Worm (Caenorhabditis elegans) whole organism, midembryonic: ENCODE data around the gene twk-17.

Experiments used
- T22C8.4 ChIP-seq: fragments of 200-800 bp; sonication (Bioruptor generic); IDR thresholded peaks from 2 replicates; pipeline ENCODE4 v1.3.6; 2022; ENCODE audit warnings: missing genetic modification characterization, missing compliant biosample characterization
- cog-1 ChIP-seq: sonication (generic microtip); optimal IDR thresholded peaks from 2 replicates; lab custom pipeline; 2016; ENCODE audit warnings: missing genetic modification characterization, missing compliant biosample characterization
- flt-1 ChIP-seq: fragments of 200-800 bp; sonication (Bioruptor generic); IDR thresholded peaks from 2 replicates; pipeline ENCODE4 v1.3.6; 2022; ENCODE audit warnings: missing genetic modification characterization, missing compliant biosample characterization
- klf-2 ChIP-seq: fragments of 200-800 bp; sonication (Bioruptor generic); conservative IDR thresholded peaks from 2 replicates; pipeline ENCODE4 v1.3.6; 2022; ENCODE audit warnings: missing genetic modification reagents, missing genetic modification characterization, missing compliant biosample characterization
- med-1 ChIP-seq: sonication (generic microtip); optimal IDR thresholded peaks from 2 replicates; lab custom pipeline; 2017; ENCODE audit warnings: missing genetic modification characterization, mild to moderate bottlenecking, missing compliant biosample characterization, antibody characterized with exemption, missing genetic modification reagents; ENCODE audit not compliant: insufficient read depth
- ref-1 ChIP-seq: fragments of 200-800 bp; sonication (Bioruptor generic); conservative IDR thresholded peaks from 2 replicates; pipeline ENCODE4 v1.3.6; 2022; ENCODE audit warnings: missing genetic modification reagents, missing genetic modification characterization, missing compliant biosample characterization
- tab-1 ChIP-seq: fragments of 200-800 bp; sonication (Bioruptor generic); IDR thresholded peaks from 2 replicates; pipeline ENCODE4 v1.3.6; 2022; ENCODE audit warnings: missing genetic modification characterization, missing compliant biosample characterization
- ztf-23 ChIP-seq: fragments of 200-800 bp; sonication (Bioruptor generic); IDR thresholded peaks from 2 replicates; pipeline ENCODE4 v1.3.6; 2022; ENCODE audit warnings: missing genetic modification reagents, missing genetic modification characterization, missing compliant biosample characterization
- ztf-29 ChIP-seq: fragments of 200-800 bp; sonication (Bioruptor generic); IDR thresholded peaks from 2 replicates; pipeline ENCODE4 v1.3.6; 2022; ENCODE audit warnings: missing genetic modification reagents, missing genetic modification characterization, missing compliant biosample characterization

Gene twk-17

ce11 chrX:7607982-7608381 is at the start of gene twk-17:
TSS of gene twk-17 (minus strand) at chrX:7608082.
- TF ChIP-seq flt-1 (no peak), ztf-29 (GFP tag; lab: Robert Waterston, UW) (no peak), klf-2 (GFP tag; lab: Robert Waterston, UW) (no peak), cog-1 (no peak), ref-1 (GFP tag; lab: Robert Waterston, UW) (no peak), ztf-23 (GFP tag; lab: Robert Waterston, UW) (no peak), tab-1 (no peak), med-1 (GFP tag; lab: Kevin White, UChicago) (no peak)

DNA sequence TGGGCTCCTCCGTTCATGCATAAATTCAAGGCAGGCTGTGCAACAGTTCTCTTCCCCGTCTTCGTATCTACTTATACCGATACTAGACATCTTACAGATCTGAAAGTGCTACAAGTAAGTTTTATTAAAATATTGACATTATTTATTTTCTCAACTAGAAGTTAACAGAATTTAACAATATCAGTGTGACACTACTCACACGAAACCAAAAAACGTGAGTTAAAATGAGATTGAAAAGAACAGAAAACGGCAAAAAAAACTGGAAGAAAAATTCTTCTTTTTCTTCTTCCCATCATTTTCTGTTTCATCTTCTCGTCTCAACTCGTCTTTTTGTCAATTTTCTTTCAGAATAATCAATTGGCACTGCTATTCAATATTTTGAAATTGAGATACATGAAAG is 49.0 kb upstream of the twk-17 start, which contains the start of gene F27D9.12:
Gene F27D9.12 (minus strand): TSS at position 101 of the 400 bp plus-strand sequence.
- TF ChIP-seq tab-1, result no peak
- no peak for TF ChIP-seq cog-1
- TF ChIP-seq ref-1 (GFP tag; lab: Robert Waterston, UW), result no peak
- TF ChIP-seq flt-1, result no peak

DNA sequence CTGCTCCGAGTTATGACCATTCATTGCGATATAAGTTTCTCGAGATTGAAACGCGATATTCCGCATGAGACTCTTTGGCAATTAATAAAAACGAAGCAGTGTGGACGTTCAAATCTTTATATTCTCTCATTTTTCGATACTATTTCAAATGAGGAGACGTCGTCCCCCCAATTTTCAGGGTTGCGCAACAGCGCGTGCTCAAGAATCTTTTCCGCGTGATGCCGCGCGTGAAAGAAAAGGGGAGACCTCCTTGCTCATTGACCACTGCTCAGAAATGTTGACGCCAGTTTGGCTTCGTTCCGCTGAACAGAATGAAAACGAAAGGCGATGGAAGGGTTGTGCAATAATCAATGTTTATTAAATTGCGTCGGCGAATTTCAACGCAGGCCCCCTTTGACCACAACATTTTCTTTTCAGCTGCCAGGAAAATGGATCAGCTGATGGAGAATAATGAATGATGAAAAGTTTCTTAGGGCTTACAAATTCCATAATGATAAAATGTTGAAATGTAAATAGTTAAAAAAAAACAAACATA is 47.7 kb upstream of the twk-17 start:
- TF ChIP-seq cog-1 (no peak), tab-1 (no peak), ztf-29 (GFP tag; lab: Robert Waterston, UW) (no peak), ztf-23 (GFP tag; lab: Robert Waterston, UW) (no peak), T22C8.4 (GFP tag; lab: Robert Waterston, UW) (no peak), klf-2 (GFP tag; lab: Robert Waterston, UW) (no peak), med-1 (GFP tag; lab: Kevin White, UChicago) (no peak), flt-1 (no peak), ref-1 (GFP tag; lab: Robert Waterston, UW) (no peak)

- TF ChIP-seq ztf-23 (GFP tag; lab: Robert Waterston, UW) (no peak), tab-1 (no peak), T22C8.4 (GFP tag; lab: Robert Waterston, UW) (no peak), ref-1 (GFP tag; lab: Robert Waterston, UW) (no peak), med-1 (GFP tag; lab: Kevin White, UChicago) (no peak), klf-2 (GFP tag; lab: Robert Waterston, UW) (no peak), ztf-29 (GFP tag; lab: Robert Waterston, UW) (no peak), cog-1 (no peak)
These were observed 46.0 kb upstream of the twk-17 start for ce11 chrX:7653708-7654390.

DNA sequence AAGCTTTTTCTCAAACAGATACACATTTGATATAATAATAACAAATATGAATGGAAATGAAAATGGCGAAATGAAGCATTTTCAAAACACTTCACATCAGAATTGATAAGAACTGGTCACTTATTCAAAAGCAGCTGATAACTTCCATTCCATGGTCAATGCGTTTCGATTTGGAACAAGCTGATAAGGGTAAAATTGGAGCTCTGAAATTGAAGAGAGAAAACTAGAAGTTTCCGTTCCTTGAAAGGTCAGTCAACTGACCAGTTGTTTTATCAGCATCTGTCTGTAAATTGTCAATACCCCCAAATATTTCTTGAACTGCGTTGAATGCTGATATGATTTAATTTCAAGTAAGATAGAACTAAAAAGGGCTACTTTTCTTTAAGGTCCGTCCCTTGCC is 44.4 kb upstream of the twk-17 start:
- TF ChIP-seq ref-1 (GFP tag; lab: Robert Waterston, UW) (no peak), flt-1 (no peak), med-1 (GFP tag; lab: Kevin White, UChicago) (no peak), tab-1 (no peak), ztf-29 (GFP tag; lab: Robert Waterston, UW) (no peak), cog-1 (no peak), ztf-23 (GFP tag; lab: Robert Waterston, UW) (no peak), T22C8.4 (GFP tag; lab: Robert Waterston, UW) (no peak), klf-2 (GFP tag; lab: Robert Waterston, UW) (no peak)

DNA sequence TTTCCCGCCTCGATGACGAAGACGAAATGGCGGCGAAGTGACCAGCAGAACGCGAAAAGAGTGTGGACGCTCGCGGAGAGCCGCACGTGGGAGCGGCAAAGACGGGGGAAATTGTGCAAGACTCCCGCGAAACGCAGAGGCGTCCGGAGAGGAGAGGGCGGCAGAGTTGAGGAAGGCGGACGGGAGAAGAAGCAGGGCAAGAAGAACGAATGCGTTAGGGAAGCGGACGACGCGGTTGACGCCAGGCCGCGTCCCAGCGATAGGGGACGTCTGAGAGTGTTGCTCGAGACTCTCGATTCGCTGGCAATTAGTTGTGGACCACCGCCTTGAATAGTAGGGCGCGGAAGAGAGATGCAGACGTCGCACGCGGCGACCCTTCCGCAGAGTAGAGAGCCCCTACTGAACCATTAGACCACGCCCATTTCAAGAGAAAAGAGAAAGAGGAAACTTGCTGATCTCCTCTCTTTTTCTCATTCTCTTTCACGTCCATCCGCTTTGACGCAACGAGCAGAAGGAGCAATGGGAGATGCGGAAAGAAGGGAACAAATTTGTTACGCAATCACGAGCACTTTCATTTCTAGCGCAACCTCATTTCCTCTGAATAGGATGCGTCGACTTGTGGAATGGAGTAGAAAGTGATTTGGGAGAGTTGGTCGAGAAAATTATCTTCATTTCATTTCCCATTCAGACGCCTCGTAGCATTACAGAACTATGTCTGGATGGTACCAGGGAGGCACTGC is 43.5 kb upstream of the twk-17 start:
- TF ChIP-seq klf-2 (GFP tag; lab: Robert Waterston, UW) (no peak), cog-1 (peak; percentile 9), tab-1 (0 out of 2 replicates have a peak, but pooled peaks have one; percentile 31), ztf-29 (GFP tag; lab: Robert Waterston, UW) (no peak)

ce11 chrX:7645313-7645712 is 37.4 kb upstream of the twk-17 start, which contains the start of gene F26A10.2:
TSS of gene F26A10.2 (minus strand) at chrX:7645413.
- TF ChIP-seq klf-2 (GFP tag; lab: Robert Waterston, UW), result no peak
- TF ChIP-seq med-1 (GFP tag; lab: Kevin White, UChicago), result no peak
- no peak for TF ChIP-seq tab-1
- no peak for TF ChIP-seq ztf-23 (GFP tag; lab: Robert Waterston, UW)
- TF ChIP-seq cog-1, result no peak
- TF ChIP-seq flt-1, result no peak
- no peak for TF ChIP-seq ref-1 (GFP tag; lab: Robert Waterston, UW)
- no peak for TF ChIP-seq T22C8.4 (GFP tag; lab: Robert Waterston, UW)

ce11 chrX:7640811-7641210 is 32.9 kb upstream of the twk-17 start:
- TF ChIP-seq ztf-23 (GFP tag; lab: Robert Waterston, UW), result no peak
- no peak for TF ChIP-seq tab-1
- TF ChIP-seq T22C8.4 (GFP tag; lab: Robert Waterston, UW), result no peak

ce11 chrX:7640391-7640790 is 32.5 kb upstream of the twk-17 start:
- TF ChIP-seq klf-2 (GFP tag; lab: Robert Waterston, UW) (no peak), ztf-23 (GFP tag; lab: Robert Waterston, UW) (no peak), ztf-29 (GFP tag; lab: Robert Waterston, UW) (no peak), ref-1 (GFP tag; lab: Robert Waterston, UW) (no peak), T22C8.4 (GFP tag; lab: Robert Waterston, UW) (no peak), tab-1 (no peak), flt-1 (no peak), med-1 (GFP tag; lab: Kevin White, UChicago) (no peak), cog-1 (no peak)
